Fruit fly (Drosophila melanogaster) Kc167 (cell line): ENCODE measurements around the gene Grp170.

Experiments
- Myc ChIP-seq: fragments of >200 bp; optimal IDR thresholded peaks from 2 replicates; lab custom pipeline; 2017; ENCODE audit warnings: missing external identifiers
- Sin3A ChIP-seq: fragments of >200 bp; optimal IDR thresholded peaks from 2 replicates; lab custom pipeline; 2018; ENCODE audit warnings: missing external identifiers
- h ChIP-seq: fragments of >200 bp; optimal IDR thresholded peaks from 3 replicates; lab custom pipeline; 2018; ENCODE audit warnings: missing external identifiers
- insv ChIP-seq: fragments of >200 bp; optimal IDR thresholded peaks from 3 replicates; lab custom pipeline; 2018; ENCODE audit warnings: missing external identifiers
- psq ChIP-seq: fragments of >200 bp; optimal IDR thresholded peaks from 2 replicates; lab custom pipeline; 2017; ENCODE audit warnings: missing external identifiers
- ttk ChIP-seq: sonication (Bioruptor generic); optimal IDR thresholded peaks from 2 replicates; lab custom pipeline; 2017; ENCODE audit warnings: missing external identifiers

The Grp170 gene

DNA sequence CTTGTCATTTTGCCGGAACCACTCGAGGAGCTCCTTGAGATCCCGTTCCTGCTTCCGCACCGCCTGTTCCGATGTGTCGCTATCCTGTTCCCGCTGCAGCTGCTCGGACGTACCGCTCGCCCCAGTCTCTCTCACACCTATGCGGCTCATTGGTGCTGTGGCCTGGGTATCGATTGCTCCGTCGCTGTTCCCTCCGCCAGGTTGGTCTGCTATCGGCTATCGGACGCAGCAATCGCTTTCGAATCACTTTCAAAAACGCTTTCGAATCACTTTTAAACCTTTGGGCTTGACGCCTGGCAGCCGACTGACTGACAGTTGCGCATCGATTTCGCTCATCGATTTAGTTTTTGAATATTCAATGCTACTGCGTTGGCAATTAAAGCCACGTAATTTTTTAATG, 23.2 kb downstream of the Grp170 start, which contains the start of gene CG3191:
Gene CG3191, minus strand, starts transcription at position 306 of the 400 bp plus-strand sequence.
- TF ChIP-seq ttk (lab: Kevin White, UChicago) (no peak), h (lab: Kevin White, UChicago) (no peak), Sin3A (lab: Kevin White, UChicago) (no peak), Myc (lab: Kevin White, UChicago) (no peak), psq (no peak), insv (lab: Kevin White, UChicago) (no peak)

dm6 chrX:2249763-2250162, 25.1 kb downstream of the Grp170 start, which contains the start of gene crn:
Gene crn, minus strand, starts transcription at chrX:2249983.
- TF ChIP-seq psq (no peak), Myc (lab: Kevin White, UChicago) (no peak)

dm6 chrX:2245931-2246330, 28.9 kb downstream of the Grp170 start, which contains the start of gene Or2a:
Gene Or2a, plus strand, starts transcription at chrX:2246231.
- TF ChIP-seq h (lab: Kevin White, UChicago) (no peak), Sin3A (lab: Kevin White, UChicago) (no peak), Myc (lab: Kevin White, UChicago) (no peak), insv (lab: Kevin White, UChicago) (no peak), psq (no peak), ttk (lab: Kevin White, UChicago) (no peak)

dm6 chrX:2244753-2245152, 30.1 kb downstream of the Grp170 start:
- TF ChIP-seq Myc (lab: Kevin White, UChicago) (no peak), psq (no peak), Sin3A (lab: Kevin White, UChicago) (no peak), insv (lab: Kevin White, UChicago) (no peak), ttk (lab: Kevin White, UChicago) (no peak), h (lab: Kevin White, UChicago) (no peak)

- no peak for TF ChIP-seq psq
These were observed 32.0 kb downstream of the Grp170 start for dm6 chrX:2242897-2243296.

DNA sequence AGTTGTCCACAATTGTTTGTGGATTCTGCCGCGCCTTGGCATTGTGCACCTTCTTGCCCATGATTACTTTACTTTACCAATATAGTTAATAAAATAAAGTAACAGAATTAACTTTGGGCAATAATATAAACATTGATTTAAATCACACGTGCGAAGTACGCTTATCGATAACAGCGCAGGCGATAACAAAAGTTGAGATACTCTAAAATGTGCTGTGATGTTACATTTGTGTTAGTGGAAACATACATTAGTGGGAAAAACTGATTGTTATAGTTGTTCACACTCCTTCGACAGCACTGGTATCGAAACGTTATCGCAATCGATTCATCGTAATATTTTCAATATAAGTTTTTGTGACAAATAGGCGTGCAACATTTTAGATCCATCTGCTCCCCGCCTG, 33.0 kb downstream of the Grp170 start, which contains the start of gene kz:
Gene kz, minus strand, starts transcription at position 194 of the 400 bp plus-strand sequence.
- TF ChIP-seq Sin3A (lab: Kevin White, UChicago) (no peak), ttk (lab: Kevin White, UChicago) (no peak), insv (lab: Kevin White, UChicago) (no peak), h (lab: Kevin White, UChicago) (no peak), Myc (lab: Kevin White, UChicago) (no peak), psq (no peak)

DNA sequence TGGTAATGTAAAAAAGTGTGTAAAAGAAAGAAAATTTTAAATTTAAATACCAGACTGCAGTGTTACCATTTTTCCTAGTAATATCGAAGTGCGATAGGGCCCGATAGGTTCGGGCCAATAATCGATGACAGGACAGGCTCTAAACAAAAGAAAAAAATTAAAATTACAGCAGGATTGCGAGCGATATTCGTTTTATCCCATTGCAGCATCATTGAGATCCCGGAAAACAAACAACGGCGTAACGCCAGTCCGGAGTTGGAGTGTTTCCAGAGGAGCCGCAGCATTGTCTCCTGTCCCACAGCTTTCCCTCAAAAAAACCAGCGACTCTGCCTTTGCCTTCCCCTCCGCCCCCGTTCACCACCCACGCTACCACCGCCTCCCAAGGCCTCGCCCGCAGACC, 49.7 kb downstream of the Grp170 start, which contains the start of gene pcx:
Gene pcx, plus strand, starts transcription at position 159 of the 400 bp plus-strand sequence.
- TF ChIP-seq insv (lab: Kevin White, UChicago) (no peak), h (lab: Kevin White, UChicago) (no peak), Sin3A (lab: Kevin White, UChicago) (no peak), Myc (lab: Kevin White, UChicago) (no peak), psq (no peak), ttk (lab: Kevin White, UChicago) (no peak)

dm6 chrX:2223454-2223853, 51.4 kb downstream of the Grp170 start, which contains the start of gene CG14052:
Gene CG14052, plus strand, starts transcription at chrX:2223754.
- TF ChIP-seq h (lab: Kevin White, UChicago) (no peak), Sin3A (lab: Kevin White, UChicago) (no peak), psq (no peak), insv (lab: Kevin White, UChicago) (no peak), ttk (lab: Kevin White, UChicago) (no peak)

DNA sequence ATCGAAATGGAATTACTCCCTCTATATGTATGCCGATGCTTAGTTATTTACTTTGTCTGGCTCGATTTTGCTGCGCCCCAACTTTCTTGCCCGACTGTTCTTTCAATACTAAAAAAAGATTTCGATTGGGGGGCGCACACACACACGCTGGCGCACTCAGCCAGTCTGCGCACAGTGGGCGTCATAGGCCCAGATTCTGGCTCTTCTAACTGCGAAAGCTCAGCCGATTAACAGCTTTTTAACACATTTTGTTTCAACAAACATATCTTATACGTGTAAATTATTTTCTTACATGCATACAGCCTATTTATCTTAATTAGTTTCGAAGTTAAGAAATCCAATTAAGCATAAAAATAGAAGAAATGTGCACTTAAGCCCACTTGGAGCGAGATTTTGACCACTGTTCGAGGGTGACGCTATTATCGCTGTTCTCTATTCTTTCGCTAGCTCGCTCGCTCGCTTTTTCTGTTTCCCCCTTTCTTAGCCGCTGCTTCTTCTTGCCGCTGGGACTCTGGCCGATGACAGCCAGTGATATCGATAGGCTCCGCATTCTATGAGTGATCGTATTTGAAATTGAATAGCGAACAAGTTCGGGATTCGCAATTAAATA, 52.6 kb downstream of the Grp170 start, which contains the start of gene Vinc:
Gene Vinc, minus strand, starts transcription at position 387 of the 610 bp plus-strand sequence.
- TF ChIP-seq Myc (lab: Kevin White, UChicago): no peak
- TF ChIP-seq psq: no peak

DNA sequence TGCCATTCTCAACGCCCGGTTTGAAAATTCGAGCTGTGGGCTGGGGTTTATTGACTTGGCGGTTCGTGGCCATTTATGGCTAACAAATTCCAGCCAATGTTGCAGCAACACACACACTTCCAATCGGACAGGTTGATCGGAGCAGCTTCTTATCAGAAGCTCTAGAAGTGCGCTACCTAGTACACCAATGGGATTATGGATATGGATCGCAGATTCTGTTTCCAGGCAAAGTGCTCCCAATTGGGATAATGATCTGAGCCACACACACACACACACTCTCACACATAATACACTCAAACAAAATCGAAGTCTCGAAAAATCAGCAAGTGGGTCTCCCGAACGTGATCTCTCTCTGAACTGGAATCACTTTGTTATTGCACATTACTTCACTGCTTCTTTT, 53.3 kb downstream of the Grp170 start:
- TF ChIP-seq psq: no peak
- no peak for TF ChIP-seq Myc (lab: Kevin White, UChicago)
- TF ChIP-seq Sin3A (lab: Kevin White, UChicago): no peak
- no peak for TF ChIP-seq ttk (lab: Kevin White, UChicago)
- no peak for TF ChIP-seq insv (lab: Kevin White, UChicago)
- no peak for TF ChIP-seq h (lab: Kevin White, UChicago)
